Worm (Caenorhabditis elegans) whole organism, young adult: ENCODE measurements around the gene srw-102.

Experiments used
- B0019.2 ChIP-seq: fragments of 200-800 bp; sonication (Bioruptor generic); conservative IDR thresholded peaks from 2 replicates; pipeline ENCODE4 v1.3.6; 2022; ENCODE audit warnings: missing genetic modification reagents, missing genetic modification characterization, missing compliant biosample characterization
- B0336.3 ChIP-seq: fragments of 200-800 bp; sonication (Bioruptor generic); IDR thresholded peaks from 2 replicates; pipeline ENCODE4 v1.3.6; 2022; ENCODE audit warnings: missing genetic modification characterization, missing compliant biosample characterization
- C17E4.6 ChIP-seq: fragments of 200-800 bp; sonication (Bioruptor generic); IDR thresholded peaks from 2 replicates; pipeline ENCODE4 v1.3.6; 2022; ENCODE audit warnings: missing genetic modification reagents, missing genetic modification characterization, missing compliant biosample characterization
- F55B11.4 ChIP-seq: sonication (generic microtip); optimal IDR thresholded peaks from 2 replicates; lab custom pipeline; 2016; ENCODE audit warnings: missing compliant biosample characterization, missing genetic modification characterization, borderline replicate concordance; ENCODE audit not compliant: insufficient read depth
- atf-7 ChIP-seq: sonication (generic microtip); optimal IDR thresholded peaks from 2 replicates; lab custom pipeline; 2017; ENCODE audit warnings: mild to moderate bottlenecking, missing genetic modification characterization, missing compliant biosample characterization
- athp-1 ChIP-seq: sonication (generic microtip); optimal IDR thresholded peaks from 2 replicates; lab custom pipeline; 2017; ENCODE audit warnings: mild to moderate bottlenecking, missing genetic modification characterization, missing compliant biosample characterization
- attf-3 ChIP-seq: fragments of 200-800 bp; sonication (Bioruptor generic); conservative IDR thresholded peaks from 2 replicates; pipeline ENCODE4 v1.3.6; 2022; ENCODE audit warnings: missing genetic modification reagents, missing genetic modification characterization, missing compliant biosample characterization
- bed-1 ChIP-seq: fragments of 200-800 bp; sonication (Bioruptor generic); IDR thresholded peaks from 2 replicates; pipeline ENCODE4 v1.3.6; 2022; ENCODE audit warnings: missing genetic modification reagents, missing genetic modification characterization, missing compliant biosample characterization
- cebp-1 ChIP-seq, 2 experiments: fragments of 200-800 bp in 1 of 2; sonication (Bioruptor generic) in 1 of 2; sonication (generic microtip) in 1 of 2; IDR thresholded peaks in 1 of 2; optimal IDR thresholded peaks in 1 of 2; 2 replicates each; pipeline versions ENCODE4 v1.3.6 to Lab custom; 2017 to 2022; ENCODE audit warnings: missing compliant biosample characterization in 2 of 2, missing genetic modification characterization in 2 of 2, mild to moderate bottlenecking in 1 of 2, missing genetic modification reagents in 1 of 2, moderate library complexity in 1 of 2
- ceh-40 ChIP-seq: fragments of 200-800 bp; sonication (Bioruptor generic); IDR thresholded peaks from 2 replicates; pipeline ENCODE4 v1.3.6; 2022; ENCODE audit warnings: missing genetic modification characterization, missing compliant biosample characterization
- dox-1 ChIP-seq: fragments of 200-800 bp; sonication (Bioruptor generic); IDR thresholded peaks from 2 replicates; pipeline ENCODE4 v1.3.6; 2022; ENCODE audit warnings: missing genetic modification reagents, missing genetic modification characterization, missing compliant biosample characterization
- dpl-1 ChIP-seq: fragments of 150-350 bp; optimal IDR thresholded peaks from 2 replicates; lab custom pipeline; 2014; ENCODE audit warnings: missing biosample characterization, missing genetic modification reagents, missing genetic modification characterization
- egl-44 ChIP-seq: fragments of 200-800 bp; sonication (Bioruptor generic); IDR thresholded peaks from 2 replicates; pipeline ENCODE4 v1.3.6; 2022; ENCODE audit warnings: missing genetic modification reagents, missing genetic modification characterization, missing compliant biosample characterization
- ekl-4 ChIP-seq: fragments of 200-800 bp; sonication (Bioruptor generic); IDR thresholded peaks from 2 replicates; pipeline ENCODE4 v1.3.6; 2022; ENCODE audit warnings: missing genetic modification reagents, missing genetic modification characterization, missing compliant biosample characterization
- ets-4 ChIP-seq: fragments of 200-800 bp; sonication (Bioruptor generic); optimal IDR thresholded peaks from 2 replicates; lab custom pipeline; 2018; ENCODE audit warnings: mild to moderate bottlenecking, missing genetic modification characterization, missing compliant biosample characterization
- fkh-3 ChIP-seq: sonication (generic microtip); optimal IDR thresholded peaks from 2 replicates; lab custom pipeline; 2016; ENCODE audit warnings: mild to moderate bottlenecking, missing genetic modification characterization, missing compliant biosample characterization
- gei-17 ChIP-seq: fragments of 200-800 bp; sonication (Bioruptor generic); optimal IDR thresholded peaks from 2 replicates; lab custom pipeline; 2018; ENCODE audit warnings: mild to moderate bottlenecking, missing genetic modification characterization, missing compliant biosample characterization
- lin-26 ChIP-seq: fragments of 200-800 bp; sonication (Bioruptor generic); IDR thresholded peaks from 2 replicates; pipeline ENCODE4 v1.3.6; 2022; ENCODE audit warnings: missing genetic modification reagents, missing genetic modification characterization, missing compliant biosample characterization
- lin-35 ChIP-seq, 3 experiments: fragments of 150-350 bp in 2 of 3; sonication (generic microtip) in 1 of 3; optimal IDR thresholded peaks; 2 replicates each; lab custom pipeline; 2014 to 2018; ENCODE audit warnings: missing biosample characterization in 3 of 3, missing genetic modification characterization in 3 of 3, missing genetic modification reagents in 3 of 3
- lir-1 ChIP-seq: fragments of 200-800 bp; sonication (Bioruptor generic); conservative IDR thresholded peaks from 2 replicates; pipeline ENCODE4 v1.3.6; 2022; ENCODE audit warnings: missing genetic modification reagents, missing genetic modification characterization, missing compliant biosample characterization
- lsy-27 ChIP-seq: sonication (generic microtip); optimal IDR thresholded peaks from 2 replicates; lab custom pipeline; 2017; ENCODE audit warnings: missing genetic modification characterization, mild to moderate bottlenecking, missing compliant biosample characterization, antibody characterized with exemption, missing genotype, borderline replicate concordance; ENCODE audit not compliant: insufficient read depth
- nfya-1 ChIP-seq: sonication (generic microtip); optimal IDR thresholded peaks from 2 replicates; lab custom pipeline; 2017; ENCODE audit warnings: antibody characterized with exemption, missing compliant biosample characterization, missing genetic modification characterization, borderline replicate concordance; ENCODE audit not compliant: insufficient read depth
- nhr-179 ChIP-seq: sonication (generic microtip); optimal IDR thresholded peaks from 2 replicates; lab custom pipeline; 2016; ENCODE audit warnings: mild to moderate bottlenecking, missing genetic modification characterization, missing compliant biosample characterization
- nhr-27 ChIP-seq: fragments of 200-800 bp; sonication (Bioruptor generic); optimal IDR thresholded peaks from 2 replicates; lab custom pipeline; 2018; ENCODE audit warnings: mild to moderate bottlenecking, missing genetic modification characterization, moderate library complexity, missing compliant biosample characterization
- nhr-90 ChIP-seq: sonication (generic microtip); optimal IDR thresholded peaks from 2 replicates; lab custom pipeline; 2016; ENCODE audit warnings: missing genotype, mild to moderate bottlenecking, missing genetic modification characterization, missing compliant biosample characterization
- rec-8 ChIP-seq, 2 experiments: sonication (generic microtip); optimal IDR thresholded peaks; 2 replicates each; lab custom pipeline; 2016; ENCODE audit warnings: mild to moderate bottlenecking in 2 of 2, missing genetic modification characterization in 2 of 2, missing genetic modification reagents in 2 of 2, missing genotype in 2 of 2, missing biosample characterization in 1 of 2, missing compliant biosample characterization in 1 of 2, moderate library complexity in 1 of 2
- rpc-1 ChIP-seq, 2 experiments: fragments of 150-350 bp in 1 of 2; sonication (generic microtip) in 1 of 2; optimal IDR thresholded peaks; 2 replicates each; lab custom pipeline; 2014 to 2018; ENCODE audit warnings: missing biosample characterization in 1 of 2, missing genetic modification characterization in 1 of 2, missing genetic modification reagents in 1 of 2, missing genotype in 1 of 2
- sea-2 ChIP-seq: fragments of 200-800 bp; sonication (Bioruptor generic); IDR thresholded peaks from 2 replicates; pipeline ENCODE4 v1.3.6; 2022; ENCODE audit warnings: missing genetic modification characterization, missing compliant biosample characterization
- tbp1 ChIP-seq: fragments of 200-800 bp; sonication (Bioruptor generic); optimal IDR thresholded peaks from 2 replicates; lab custom pipeline; 2018; ENCODE audit warnings: mild to moderate bottlenecking, missing genetic modification characterization, missing compliant biosample characterization
- xnd-1 ChIP-seq: sonication (generic microtip); optimal IDR thresholded peaks from 2 replicates; lab custom pipeline; 2016; ENCODE audit warnings: missing genotype, missing genetic modification reagents, missing genetic modification characterization, missing compliant biosample characterization
- ztf-18 ChIP-seq: sonication (generic microtip); optimal IDR thresholded peaks from 2 replicates; lab custom pipeline; 2016; ENCODE audit warnings: missing genotype, mild to moderate bottlenecking, missing genetic modification characterization, missing compliant biosample characterization
- ztf-22 ChIP-seq: fragments of 200-800 bp; sonication (Bioruptor generic); optimal IDR thresholded peaks from 2 replicates; lab custom pipeline; 2018; ENCODE audit warnings: mild to moderate bottlenecking, missing genetic modification characterization, moderate library complexity, missing compliant biosample characterization

The srw-102 gene

DNA sequence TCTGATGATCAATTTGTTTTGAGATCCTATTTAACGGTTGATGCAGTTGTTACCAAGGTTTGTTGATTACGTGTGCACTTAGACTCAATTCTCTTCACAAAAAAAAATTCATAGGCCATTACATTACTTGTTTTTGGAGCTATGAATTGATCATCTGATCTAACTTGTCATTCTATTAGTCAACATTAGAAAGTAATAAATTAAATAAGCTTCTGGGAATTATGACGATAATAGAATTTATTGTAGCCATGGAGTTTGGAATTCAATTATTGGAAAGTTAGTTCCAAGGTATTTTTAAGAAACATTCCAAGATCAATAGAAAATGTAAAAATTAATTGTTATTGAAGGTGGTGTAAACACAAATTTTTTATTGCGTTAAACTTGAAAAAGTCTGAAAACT lies 1.8 kb upstream of the srw-102 start (continued):
- TF ChIP-seq rpc-1 (optimal IDR thresholded peaks at IDR 0.05; lab: Kevin White, UChicago), result no peak
- TF ChIP-seq rpc-1 (tag; optimal IDR thresholded peaks at IDR 0.05; lab: Kevin White, UChicago), result no peak
- no peak for TF ChIP-seq atf-7 (tag; lab: Kevin White, UChicago)
- no peak for TF ChIP-seq ets-4 (GFP tag; lab: Kevin White, UChicago)
- TF ChIP-seq ztf-22 (GFP tag; lab: Kevin White, UChicago), result no peak
- no peak for TF ChIP-seq xnd-1 (tag; lab: Kevin White, UChicago)

DNA sequence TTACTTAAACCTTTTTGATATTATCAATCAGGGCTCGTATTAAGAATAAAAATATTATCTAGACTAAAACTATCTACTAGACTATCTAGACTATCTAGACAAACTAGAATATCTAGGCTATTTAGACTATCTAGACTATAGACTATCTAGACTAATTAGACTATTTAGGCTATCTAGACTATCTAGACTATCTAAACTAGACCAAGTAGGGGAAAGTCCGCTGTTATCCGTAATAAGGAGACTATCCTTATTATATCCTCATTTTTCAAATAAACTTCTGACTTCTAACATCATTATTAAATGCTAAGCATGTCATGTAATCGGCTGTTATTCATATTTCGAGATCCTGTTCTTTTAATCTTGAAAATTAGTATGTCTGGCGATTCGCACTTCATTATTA lies 1.9 kb downstream of the srw-102 start, which contains the start of gene srw-101:
TSS of gene srw-101 (plus strand) at position 301 of the 400 bp plus-strand sequence.
- TF ChIP-seq fkh-3 (tag; lab: Kevin White, UChicago) (no peak), attf-3 (GFP tag; lab: Robert Waterston, UW) (no peak), egl-44 (GFP tag; lab: Robert Waterston, UW) (no peak), ceh-40 (GFP tag; lab: Robert Waterston, UW) (no peak), gei-17 (GFP tag; lab: Kevin White, UChicago) (no peak)
- TF ChIP-seq, all 124 proteins: peak for 0

DNA sequence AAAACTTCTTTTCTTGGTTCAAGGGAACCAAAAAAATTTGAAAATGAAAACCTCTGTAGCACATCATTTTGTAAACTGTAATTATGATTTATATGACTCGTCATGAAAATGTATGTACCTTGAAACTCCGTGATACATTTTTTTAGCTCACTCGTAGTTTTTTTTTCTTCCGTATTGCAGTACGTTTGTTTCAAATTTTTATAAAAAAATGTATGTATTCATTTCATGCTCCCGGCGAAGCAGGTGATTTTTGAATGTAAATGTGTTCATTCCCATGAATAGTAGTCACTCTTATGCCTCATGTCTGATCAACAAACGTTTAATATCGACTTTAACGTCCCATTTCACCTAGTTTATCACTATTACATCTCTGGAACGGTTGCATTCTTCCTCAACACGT lies 5.3 kb downstream of the srw-102 start, which contains the start of gene sri-27:
TSS of gene sri-27 (plus strand) at position 301 of the 400 bp plus-strand sequence.
- TF ChIP-seq ztf-18 (tag; lab: Kevin White, UChicago) (no peak), lin-26 (no peak), rec-8 (tag; optimal IDR thresholded peaks at IDR 0.05; lab: Kevin White, UChicago) (no peak), ekl-4 (GFP tag; lab: Robert Waterston, UW) (no peak), nhr-179 (tag; lab: Kevin White, UChicago) (no peak), dpl-1 (no peak), bed-1 (GFP tag; lab: Robert Waterston, UW) (no peak), nhr-90 (tag; lab: Kevin White, UChicago) (no peak), B0336.3 (no peak)
- TF ChIP-seq, all 124 proteins: peak for 0

DNA sequence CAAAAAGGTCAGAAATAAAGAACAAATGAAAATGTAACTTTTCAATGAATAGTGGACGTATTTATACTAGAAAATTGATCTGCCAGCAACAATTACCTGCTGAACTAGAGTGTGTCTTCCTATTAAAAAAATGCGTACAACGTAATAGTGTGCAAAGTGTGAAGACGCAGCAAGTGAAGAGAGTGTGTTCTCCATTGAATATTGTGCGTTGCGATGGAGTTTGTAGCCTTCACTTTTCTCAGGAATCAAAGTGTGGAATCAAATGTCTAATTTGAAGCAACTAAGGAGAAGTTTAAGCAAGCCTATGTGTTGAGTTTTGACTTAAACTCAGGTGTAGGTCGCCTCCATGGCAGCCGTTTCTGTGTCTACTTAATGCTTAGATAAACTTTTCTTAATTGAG lies 11.9 kb downstream of the srw-102 start, which contains the start of gene gst-21:
TSS of gene gst-21 (minus strand) at position 101 of the 400 bp plus-strand sequence.
- TF ChIP-seq B0019.2 (GFP tag; lab: Robert Waterston, UW), result no peak
- TF ChIP-seq egl-44 (GFP tag; lab: Robert Waterston, UW), result no peak
- TF ChIP-seq C17E4.6 (GFP tag; lab: Robert Waterston, UW), result no peak
- TF ChIP-seq, all 124 proteins: peak for 0

DNA sequence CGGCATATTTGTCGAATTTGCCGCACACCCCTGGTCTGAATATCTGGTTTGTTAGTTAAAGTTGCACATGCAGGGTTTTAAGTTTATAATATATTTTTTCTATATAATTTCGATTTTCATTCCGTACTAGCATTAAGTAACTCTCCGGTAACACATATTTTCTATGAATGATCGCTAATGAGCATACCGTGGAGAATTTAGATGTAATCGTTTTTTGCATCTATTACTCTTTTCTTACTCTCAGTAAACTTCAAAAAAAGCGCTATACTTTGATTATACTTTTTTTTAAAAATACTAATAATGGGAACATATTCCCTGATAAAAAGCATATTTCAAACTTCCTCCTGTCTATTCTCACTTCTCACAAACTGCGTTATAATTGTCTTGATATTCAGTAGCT lies 14.5 kb downstream of the srw-102 start, which contains the start of gene str-160:
TSS of gene str-160 (plus strand) at position 301 of the 400 bp plus-strand sequence.
- TF ChIP-seq tbp1 (no peak), athp-1 (tag; lab: Kevin White, UChicago) (no peak), F55B11.4 (tag; lab: Kevin White, UChicago) (no peak)

DNA sequence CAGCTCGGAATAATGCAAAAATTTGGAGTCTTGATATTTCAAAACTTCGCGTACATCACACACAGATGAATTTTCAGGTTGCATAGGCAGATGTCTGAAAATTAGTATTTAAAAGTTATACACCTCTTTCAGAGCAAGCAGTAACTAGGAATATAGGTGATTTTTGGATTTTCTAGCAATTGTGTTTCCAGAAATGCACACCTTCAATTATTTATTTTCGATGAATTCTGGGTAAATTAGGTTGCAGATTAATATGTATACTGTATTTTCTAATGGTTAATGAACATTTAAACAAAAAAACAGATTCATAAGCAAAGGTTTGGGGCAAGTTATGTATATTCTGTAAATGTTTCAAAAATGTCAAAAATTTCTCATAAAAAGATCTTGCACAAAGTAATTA lies 21.0 kb downstream of the srw-102 start, which contains the start of gene srab-25:
TSS of gene srab-25 (minus strand) at position 101 of the 400 bp plus-strand sequence.
- TF ChIP-seq lsy-27 (tag; lab: Kevin White, UChicago), result no peak
- no peak for TF ChIP-seq sea-2 (GFP tag; lab: Robert Waterston, UW)
- TF ChIP-seq lin-35 (GFP tag; optimal IDR thresholded peaks at IDR 0.05; lab: Kevin White, UChicago), result no peak
- no peak for TF ChIP-seq lir-1 (GFP tag; lab: Robert Waterston, UW)
- TF ChIP-seq dox-1 (GFP tag; lab: Robert Waterston, UW), result no peak
- TF ChIP-seq nhr-27 (tag; lab: Kevin White, UChicago), result no peak
- TF ChIP-seq cebp-1 (GFP tag; IDR thresholded peaks at IDR 0.05; lab: Robert Waterston, UW), result no peak
- TF ChIP-seq cebp-1 (tag; optimal IDR thresholded peaks at IDR 0.05; lab: Kevin White, UChicago), result no peak
- TF ChIP-seq nfya-1 (tag; lab: Kevin White, UChicago), result no peak
- TF ChIP-seq, all 124 proteins: peak for 0
